Worm (Caenorhabditis elegans): Measurements from ENCODE around the gene pri-1.

DNA sequence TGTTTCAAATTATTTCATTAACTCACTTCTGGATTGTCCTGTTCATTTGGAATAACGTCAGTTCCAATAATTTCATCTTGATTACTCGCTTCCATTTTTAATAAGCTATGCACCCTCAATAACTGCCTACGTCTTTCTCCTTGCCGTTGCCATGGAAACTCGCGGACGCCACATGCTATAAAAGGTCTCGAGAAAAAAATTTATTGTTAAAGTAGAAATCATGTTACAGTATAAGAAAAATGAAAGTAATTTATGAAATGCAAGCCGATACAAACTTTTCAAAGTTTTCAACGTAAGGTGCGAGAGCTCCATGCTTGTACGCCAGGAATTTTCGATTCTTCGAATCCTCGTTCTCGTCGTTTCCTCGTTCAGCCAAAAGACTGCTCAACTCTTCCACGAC lies 2.0 kb downstream of the pri-1 start, which contains the start of gene bbs-4:
- no peak for TF ChIP-seq Y79H2A.3 (GFP tag; conservative IDR thresholded peaks at IDR 0.05)
- TF ChIP-seq F23B12.7 (tag; optimal IDR thresholded peaks at IDR 0.05; ENCODE audit: insufficient read depth): no peak
- no peak for TF ChIP-seq ceh-58 (GFP tag; IDR thresholded peaks at IDR 0.05)

Data from whole organism, young adult.